Fruit fly (Drosophila melanogaster): Measurements from ENCODE around the gene PK2-R1.

The PK2-R1 gene

dm6 chr3R:13369348-13369747, 31.2 kb downstream of the PK2-R1 start, which contains the start of gene CheA87a:
Gene CheA87a (plus strand): TSS chr3R:13369648.
- TF ChIP-seq kay (GFP tag; ENCODE audit: borderline replicate concordance) (peak; percentile 31), tj (GFP tag; optimal IDR thresholded peaks at IDR 0.05) (no peak)

- TF ChIP-seq CG33017 (tag; optimal IDR thresholded peaks at IDR 0.05) = peak; percentile 50
- peak; percentile 19 for TF ChIP-seq CG7101 (tag; optimal IDR thresholded peaks at IDR 0.05)
- no peak for TF ChIP-seq kay (GFP tag; ENCODE audit: borderline replicate concordance)
- no peak for TF ChIP-seq bab1 (GFP tag; optimal IDR thresholded peaks at IDR 0.05)
- peak; percentile 3 for TF ChIP-seq CG11617 (GFP tag; optimal IDR thresholded peaks at IDR 0.05)
These were observed 33.9 kb downstream of the PK2-R1 start, which contains the start of the genes Lip3 and CG34309 for dm6 chr3R:13371840-13372680. Gene Lip3 (minus strand): TSS chr3R:13371904. Gene CG34309 (plus strand): TSS chr3R:13372630.

- TF ChIP-seq kay (GFP tag; ENCODE audit: borderline replicate concordance) (no peak), CG7101 (tag; optimal IDR thresholded peaks at IDR 0.05) (no peak), cic (GFP tag; optimal IDR thresholded peaks at IDR 0.05) (no peak), CG5204 (GFP tag; optimal IDR thresholded peaks at IDR 0.05) (no peak), tj (GFP tag; optimal IDR thresholded peaks at IDR 0.05) (no peak), CG7045 (GFP tag; optimal IDR thresholded peaks at IDR 0.05) (no peak), toe (GFP tag; optimal IDR thresholded peaks at IDR 0.05) (no peak), Crg-1 (GFP tag; optimal IDR thresholded peaks at IDR 0.05) (no peak)
These were observed 36.8 kb downstream of the PK2-R1 start for dm6 chr3R:13374913-13375312.

- no peak for TF ChIP-seq CG5204 (GFP tag; optimal IDR thresholded peaks at IDR 0.05)
- TF ChIP-seq CG33017 (tag; optimal IDR thresholded peaks at IDR 0.05) = no peak
- TF ChIP-seq CG7045 (GFP tag; optimal IDR thresholded peaks at IDR 0.05) = no peak
- TF ChIP-seq cic (GFP tag; optimal IDR thresholded peaks at IDR 0.05) = no peak
- TF ChIP-seq pad (GFP tag; optimal IDR thresholded peaks at IDR 0.05) = no peak
- no peak for TF ChIP-seq kay (GFP tag; ENCODE audit: borderline replicate concordance)
These were observed 41.5 kb downstream of the PK2-R1 start, which contains the start of the genes CG9813 and CG8870 for dm6 chr3R:13379675-13380074. Gene CG9813 (minus strand): TSS chr3R:13379775. Gene CG8870 (plus strand): TSS chr3R:13379842.

- TF ChIP-seq Clk (GFP tag; optimal IDR thresholded peaks at IDR 0.05) (peak; percentile 56), CG1620 (GFP tag; optimal IDR thresholded peaks at IDR 0.05) (peak; percentile 71), Mnt (GFP tag; optimal IDR thresholded peaks at IDR 0.05) (peak; percentile 30), cnc (optimal IDR thresholded peaks at IDR 0.05) (no peak), Crg-1 (GFP tag; optimal IDR thresholded peaks at IDR 0.05) (peak; percentile 63), CG7045 (GFP tag; optimal IDR thresholded peaks at IDR 0.05) (peak; percentile 47), CG11617 (GFP tag; optimal IDR thresholded peaks at IDR 0.05) (peak; percentile 39), Hr96 (GFP tag; optimal IDR thresholded peaks at IDR 0.05) (no peak), cic (GFP tag; optimal IDR thresholded peaks at IDR 0.05) (no peak), pad (GFP tag; optimal IDR thresholded peaks at IDR 0.05) (peak; percentile 25), CG7101 (tag; optimal IDR thresholded peaks at IDR 0.05) (peak; percentile 68), CG14711 (tag; optimal IDR thresholded peaks at IDR 0.05) (peak; percentile 92), tj (GFP tag; optimal IDR thresholded peaks at IDR 0.05) (peak; percentile 40), toe (GFP tag; optimal IDR thresholded peaks at IDR 0.05) (peak; percentile 80), CG12768 (GFP tag; optimal IDR thresholded peaks at IDR 0.05) (peak; percentile 39), kay (GFP tag; ENCODE audit: borderline replicate concordance) (no peak), CG5204 (GFP tag; optimal IDR thresholded peaks at IDR 0.05) (peak; percentile 82), CG33017 (tag; optimal IDR thresholded peaks at IDR 0.05) (peak; percentile 34), bab1 (GFP tag; optimal IDR thresholded peaks at IDR 0.05) (peak; percentile 66), ovo (GFP tag; optimal IDR thresholded peaks at IDR 0.05) (peak; percentile 37)
These were observed 43.8 kb downstream of the PK2-R1 start, which contains the start of the genes mRpS21 and Droj2 for dm6 chr3R:13381744-13382435. Gene mRpS21 (minus strand): TSS chr3R:13381809. Gene Droj2 (plus strand): TSS chr3R:13382106.

dm6 chr3R:13382656-13383142, 44.6 kb downstream of the PK2-R1 start:
- TF ChIP-seq Clk (GFP tag; optimal IDR thresholded peaks at IDR 0.05) (no peak), cic (GFP tag; optimal IDR thresholded peaks at IDR 0.05) (peak; percentile 32), kay (GFP tag; ENCODE audit: borderline replicate concordance) (peak; percentile 93), Mnt (GFP tag; optimal IDR thresholded peaks at IDR 0.05) (peak; percentile 86), pad (GFP tag; optimal IDR thresholded peaks at IDR 0.05) (peak; percentile 92), tj (GFP tag; optimal IDR thresholded peaks at IDR 0.05) (no peak), bab1 (GFP tag; optimal IDR thresholded peaks at IDR 0.05) (peak; percentile 3), Crg-1 (GFP tag; optimal IDR thresholded peaks at IDR 0.05) (no peak), cnc (optimal IDR thresholded peaks at IDR 0.05) (no peak), toe (GFP tag; optimal IDR thresholded peaks at IDR 0.05) (no peak), ovo (GFP tag; optimal IDR thresholded peaks at IDR 0.05) (peak; percentile 15), CG7045 (GFP tag; optimal IDR thresholded peaks at IDR 0.05) (no peak), CG33017 (tag; optimal IDR thresholded peaks at IDR 0.05) (peak; percentile 31), CG7101 (tag; optimal IDR thresholded peaks at IDR 0.05) (peak; percentile 23), CG11617 (GFP tag; optimal IDR thresholded peaks at IDR 0.05) (peak; percentile 50), CG5204 (GFP tag; optimal IDR thresholded peaks at IDR 0.05) (no peak), CG1620 (GFP tag; optimal IDR thresholded peaks at IDR 0.05) (no peak), CG14711 (tag; optimal IDR thresholded peaks at IDR 0.05) (peak; percentile 22), CG12768 (GFP tag; optimal IDR thresholded peaks at IDR 0.05) (peak; percentile 21), Hr96 (GFP tag; optimal IDR thresholded peaks at IDR 0.05) (no peak)
